Fruit fly (Drosophila melanogaster) whole organism, embryonic: Measurements from ENCODE around the gene Zaf1.

Experiments used
- Aef1 ChIP-seq: fragments of 200-800 bp; sonication (Bioruptor generic); IDR thresholded peaks from 3 replicates; pipeline ENCODE4 v1.3.6; 2022; ENCODE audit warnings: missing biosample characterization, missing genetic modification characterization
- CG12219 ChIP-seq: fragments of 200-800 bp; sonication (Bioruptor generic); optimal IDR thresholded peaks from 3 replicates; lab custom pipeline; 2018; ENCODE audit warnings: missing biosample characterization, mild to moderate bottlenecking, missing genetic modification characterization
- CG4820 ChIP-seq: fragments of 200-800 bp; sonication (Bioruptor generic); optimal IDR thresholded peaks from 3 replicates; lab custom pipeline; 2016; ENCODE audit warnings: missing biosample characterization, missing genetic modification characterization
- CG5245 ChIP-seq: fragments of 200-800 bp; sonication (Bioruptor generic); optimal IDR thresholded peaks from 3 replicates; lab custom pipeline; 2016; ENCODE audit warnings: missing biosample characterization, missing genetic modification characterization
- D19A ChIP-seq: fragments of 200-800 bp; optimal IDR thresholded peaks from 3 replicates; lab custom pipeline; 2019; ENCODE audit warnings: missing biosample characterization, mild to moderate bottlenecking, missing genetic modification characterization, moderate library complexity
- HLH3B ChIP-seq: fragments of 200-800 bp; sonication (Bioruptor generic); IDR thresholded peaks from 2 replicates; pipeline ENCODE4 v1.3.6; 2022; ENCODE audit warnings: missing biosample characterization, missing genetic modification characterization
- Hand ChIP-seq: fragments of 200-800 bp; sonication (Bioruptor generic); optimal IDR thresholded peaks from 2 replicates; lab custom pipeline; 2017; ENCODE audit warnings: mild to moderate bottlenecking, missing biosample characterization, missing genetic modification reagents, missing genetic modification characterization
- NfI ChIP-seq: fragments of 200-800 bp; sonication (Bioruptor generic); optimal IDR thresholded peaks from 3 replicates; lab custom pipeline; 2018; ENCODE audit warnings: missing biosample characterization, mild to moderate bottlenecking, missing genetic modification characterization, moderate library complexity
- Sin3A ChIP-seq: fragments of >200 bp; optimal IDR thresholded peaks from 2 replicates; lab custom pipeline; 2018
- fd102C ChIP-seq: fragments of 200-800 bp; sonication (Bioruptor generic); optimal IDR thresholded peaks from 2 replicates; lab custom pipeline; 2018; ENCODE audit warnings: missing biosample characterization, mild to moderate bottlenecking, missing genetic modification characterization, moderate library complexity
- ranshi ChIP-seq: fragments of 200-800 bp; sonication (Bioruptor generic); IDR thresholded peaks from 2 replicates; pipeline ENCODE4 v1.3.6; 2022; ENCODE audit warnings: missing biosample characterization, missing genetic modification characterization

dm6 chr3R:11625544-11625943, at the start of gene Zaf1:
- TF ChIP-seq HLH3B: no peak
- TF ChIP-seq Aef1: no peak
- no peak for TF ChIP-seq CG4820
- no peak for TF ChIP-seq NfI (GFP tag; lab: Kevin White, UChicago)
- TF ChIP-seq Hand: no peak
- no peak for TF ChIP-seq CG5245 (GFP tag; lab: Kevin White, UChicago)
- TF ChIP-seq ranshi (GFP tag; lab: Robert Waterston, UW): no peak
- TF ChIP-seq D19A: no peak
- TF ChIP-seq CG12219 (GFP tag; lab: Kevin White, UChicago): no peak
- TF ChIP-seq Sin3A (lab: Kevin White, UChicago): no peak
- TF ChIP-seq fd102C (GFP tag; lab: Kevin White, UChicago): no peak
